Worm (Caenorhabditis elegans): Measurements from ENCODE around the gene snr-1.

ce11 chrIV:17096168-17096567, 8.3 kb downstream of the snr-1 start, which contains the start of gene Y116A8C.27:
- TF ChIP-seq fos-1 (tag; optimal IDR thresholded peaks at IDR 0.05) (no peak), blmp-1 (tag; optimal IDR thresholded peaks at IDR 0.05; ENCODE audit: insufficient read depth) (no peak), nhr-77 (tag; optimal IDR thresholded peaks at IDR 0.05) (no peak), zag-1 (tag; optimal IDR thresholded peaks at IDR 0.05) (no peak), dmd-4 (tag; optimal IDR thresholded peaks at IDR 0.05) (no peak), ama-1 (optimal IDR thresholded peaks at IDR 0.05) (no peak), lin-13 (GFP tag; optimal IDR thresholded peaks at IDR 0.05) (no peak), snpc-4 (tag; optimal IDR thresholded peaks at IDR 0.05) (no peak), nhr-237 (tag; optimal IDR thresholded peaks at IDR 0.05) (no peak), nhr-12 (tag; optimal IDR thresholded peaks at IDR 0.05) (no peak), skn-1 (tag; optimal IDR thresholded peaks at IDR 0.05) (no peak)
